Fruit fly (Drosophila melanogaster): ENCODE results near the gene tut.

Gene tut

dm6 chr3L:8177795-8178564, 32.6 kb downstream of the tut start, which contains the start of gene Nmt (continued):
- TF ChIP-seq CG34376 (GFP tag; optimal IDR thresholded peaks at IDR 0.05) (no peak), CG17612 (GFP tag; IDR thresholded peaks at IDR 0.05) (no peak), lilli (GFP tag; optimal IDR thresholded peaks at IDR 0.05) (peak; percentile 59), Hr39 (optimal IDR thresholded peaks at IDR 0.05) (no peak), CG10462 (GFP tag; optimal IDR thresholded peaks at IDR 0.05) (no peak), CrebB (tag; optimal IDR thresholded peaks at IDR 0.05) (no peak), CG5953 (GFP tag; IDR thresholded peaks at IDR 0.05) (peak; percentile 7; the same call in 1 of the 2 replicates), CG18476 (GFP tag; optimal IDR thresholded peaks at IDR 0.05) (no peak), schlank (tag; optimal IDR thresholded peaks at IDR 0.05) (no peak), CG11247 (GFP tag; IDR thresholded peaks at IDR 0.05) (no peak), CoRest (tag; optimal IDR thresholded peaks at IDR 0.05) (no peak), CG16863 (GFP tag; optimal IDR thresholded peaks at IDR 0.05) (no peak), Hr3 (GFP tag; optimal IDR thresholded peaks at IDR 0.05) (no peak), CkIIα-i1 (GFP tag; IDR thresholded peaks at IDR 0.05) (no peak), CG7839 (tag; optimal IDR thresholded peaks at IDR 0.05) (peak; percentile 40), CG12391 (tag; optimal IDR thresholded peaks at IDR 0.05) (peak; percentile 22), CG10979 (tag; optimal IDR thresholded peaks at IDR 0.05) (no peak), CG12942 (GFP tag; optimal IDR thresholded peaks at IDR 0.05) (peak; percentile 14), CG4617 (GFP tag; optimal IDR thresholded peaks at IDR 0.05; ENCODE audit: borderline replicate concordance) (peak; percentile 20), CG4854 (GFP tag; optimal IDR thresholded peaks at IDR 0.05) (no peak), gcm2 (GFP tag; optimal IDR thresholded peaks at IDR 0.05) (no peak), CG17328 (GFP tag; IDR thresholded peaks at IDR 0.05) (peak; percentile 29; the same call in 1 of the 2 replicates), CG2889 (GFP tag; IDR thresholded peaks at IDR 0.05) (0 out of 3 replicates have a peak, but pooled peaks have one; percentile 33), Chrac-16 (GFP tag; optimal IDR thresholded peaks at IDR 0.05) (no peak), CG8290 (GFP tag; optimal IDR thresholded peaks at IDR 0.05) (no peak), CG8290 (tag; optimal IDR thresholded peaks at IDR 0.05) (peak in 1 of 2 experiments; percentile 3), Side (GFP tag; optimal IDR thresholded peaks at IDR 0.05) (no peak), phol (tag; optimal IDR thresholded peaks at IDR 0.05) (peak; percentile 10), Bteb2 (GFP tag; optimal IDR thresholded peaks at IDR 0.05) (no peak), lov (optimal IDR thresholded peaks at IDR 0.05) (no peak), lov (GFP tag; IDR thresholded peaks at IDR 0.05) (no peak), kah (GFP tag; optimal IDR thresholded peaks at IDR 0.05) (no peak), Dp (GFP tag; optimal IDR thresholded peaks at IDR 0.05) (peak; percentile 79), Hr78 (GFP tag; optimal IDR thresholded peaks at IDR 0.05) (peak in 1 of 2 experiments; percentile 18), CG7963 (GFP tag; IDR thresholded peaks at IDR 0.05; ENCODE audit: partially characterized antibody) (peak; percentile 72), dmrt11E (tag; optimal IDR thresholded peaks at IDR 0.05) (peak; percentile 6), CG6254 (GFP tag; optimal IDR thresholded peaks at IDR 0.05) (no peak), CG1602 (GFP tag; optimal IDR thresholded peaks at IDR 0.05) (peak; percentile 26), ranshi (GFP tag; IDR thresholded peaks at IDR 0.05) (peak; percentile 14; the same call in 1 of the 2 replicates), corto (GFP tag; optimal IDR thresholded peaks at IDR 0.05) (no peak), tup (GFP tag; optimal IDR thresholded peaks at IDR 0.05) (no peak), CG12236 (GFP tag; optimal IDR thresholded peaks at IDR 0.05) (no peak), Spps (tag; optimal IDR thresholded peaks at IDR 0.05) (no peak), Gug (GFP tag; IDR thresholded peaks at IDR 0.05) (no peak), CG3726 (GFP tag; IDR thresholded peaks at IDR 0.05) (no peak), H2.0 (GFP tag; IDR thresholded peaks at IDR 0.05) (peak; percentile 64; the same call in 1 of the 2 replicates), CG13296 (GFP tag; optimal IDR thresholded peaks at IDR 0.05) (no peak), Hand (GFP tag; optimal IDR thresholded peaks at IDR 0.05) (no peak), Dbx (GFP tag; IDR thresholded peaks at IDR 0.05) (0 out of 3 replicates have a peak, but pooled peaks have one; percentile 28), Ada2b (GFP tag; IDR thresholded peaks at IDR 0.05) (0 out of 2 replicates have a peak, but pooled peaks have one; percentile 36)

Measured in whole organism, embryonic.